Worm (Caenorhabditis elegans) whole organism, midembryonic: ENCODE measurements around the gene Y43F8B.19.

Experiments used
- T22C8.4 ChIP-seq: fragments of 200-800 bp; sonication (Bioruptor generic); IDR thresholded peaks from 2 replicates; pipeline ENCODE4 v1.3.6; 2022; ENCODE audit warnings: missing genetic modification characterization, missing compliant biosample characterization
- cog-1 ChIP-seq: sonication (generic microtip); optimal IDR thresholded peaks from 2 replicates; lab custom pipeline; 2016; ENCODE audit warnings: missing genetic modification characterization, missing compliant biosample characterization
- flt-1 ChIP-seq: fragments of 200-800 bp; sonication (Bioruptor generic); IDR thresholded peaks from 2 replicates; pipeline ENCODE4 v1.3.6; 2022; ENCODE audit warnings: missing genetic modification characterization, missing compliant biosample characterization
- klf-2 ChIP-seq: fragments of 200-800 bp; sonication (Bioruptor generic); conservative IDR thresholded peaks from 2 replicates; pipeline ENCODE4 v1.3.6; 2022; ENCODE audit warnings: missing genetic modification reagents, missing genetic modification characterization, missing compliant biosample characterization
- med-1 ChIP-seq: sonication (generic microtip); optimal IDR thresholded peaks from 2 replicates; lab custom pipeline; 2017; ENCODE audit warnings: missing genetic modification characterization, mild to moderate bottlenecking, missing compliant biosample characterization, antibody characterized with exemption, missing genetic modification reagents; ENCODE audit not compliant: insufficient read depth
- ref-1 ChIP-seq: fragments of 200-800 bp; sonication (Bioruptor generic); conservative IDR thresholded peaks from 2 replicates; pipeline ENCODE4 v1.3.6; 2022; ENCODE audit warnings: missing genetic modification reagents, missing genetic modification characterization, missing compliant biosample characterization
- tab-1 ChIP-seq: fragments of 200-800 bp; sonication (Bioruptor generic); IDR thresholded peaks from 2 replicates; pipeline ENCODE4 v1.3.6; 2022; ENCODE audit warnings: missing genetic modification characterization, missing compliant biosample characterization
- ztf-23 ChIP-seq: fragments of 200-800 bp; sonication (Bioruptor generic); IDR thresholded peaks from 2 replicates; pipeline ENCODE4 v1.3.6; 2022; ENCODE audit warnings: missing genetic modification reagents, missing genetic modification characterization, missing compliant biosample characterization
- ztf-29 ChIP-seq: fragments of 200-800 bp; sonication (Bioruptor generic); IDR thresholded peaks from 2 replicates; pipeline ENCODE4 v1.3.6; 2022; ENCODE audit warnings: missing genetic modification reagents, missing genetic modification characterization, missing compliant biosample characterization

DNA sequence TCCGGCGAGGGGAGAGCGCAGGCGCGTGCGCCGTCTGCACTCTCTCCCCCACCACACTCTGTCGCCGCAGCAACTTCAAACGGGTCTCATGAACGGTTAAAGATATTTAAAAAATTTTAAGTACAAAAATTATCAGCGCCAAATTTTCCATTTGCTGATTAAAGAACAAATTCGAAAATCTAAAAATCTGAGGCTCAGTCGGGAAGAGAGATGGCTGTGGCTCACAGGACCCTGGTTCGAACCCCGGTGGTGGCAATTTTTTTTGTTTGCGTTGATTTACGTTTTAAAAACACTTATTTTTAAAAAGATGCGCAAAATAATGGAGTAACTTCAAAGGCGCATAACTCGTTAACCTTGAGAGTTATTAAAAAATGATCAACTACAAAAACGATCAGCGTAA is 15.0 kb downstream of the Y43F8B.19 start:
- TF ChIP-seq cog-1 (no peak), T22C8.4 (GFP tag; lab: Robert Waterston, UW) (no peak), ztf-23 (GFP tag; lab: Robert Waterston, UW) (no peak), tab-1 (GFP tag; lab: Robert Waterston, UW) (no peak), klf-2 (GFP tag; lab: Robert Waterston, UW) (no peak), med-1 (GFP tag; lab: Kevin White, UChicago) (no peak), ztf-29 (GFP tag; lab: Robert Waterston, UW) (no peak), ref-1 (no peak), flt-1 (no peak)
